Worm (Caenorhabditis elegans): ENCODE measurements around the gene C03B1.17.

ce11 chrX:6341513-6341912, 31.9 kb upstream of the C03B1.17 start, which contains the start of gene C03B1.7:
- TF ChIP-seq aptf-2 (GFP tag; conservative IDR thresholded peaks at IDR 0.05) (no peak), lin-40 (tag; optimal IDR thresholded peaks at IDR 0.05) (no peak), rpc-1 (optimal IDR thresholded peaks at IDR 0.05) (no peak), rpc-1 (tag; optimal IDR thresholded peaks at IDR 0.05) (no peak), snpc-1.1 (tag; optimal IDR thresholded peaks at IDR 0.05; ENCODE audit: insufficient read depth) (no peak), C17E4.6 (GFP tag; IDR thresholded peaks at IDR 0.05) (no peak), unc-62 (GFP tag; optimal IDR thresholded peaks at IDR 0.05) (no peak), zim-3 (tag; optimal IDR thresholded peaks at IDR 0.05) (no peak), dpl-1 (GFP tag; optimal IDR thresholded peaks at IDR 0.05) (no peak), lin-26 (GFP tag; IDR thresholded peaks at IDR 0.05) (no peak), fkh-3 (tag; optimal IDR thresholded peaks at IDR 0.05) (no peak)

All from whole organism, young adult.